In the genomic region with DNA sequence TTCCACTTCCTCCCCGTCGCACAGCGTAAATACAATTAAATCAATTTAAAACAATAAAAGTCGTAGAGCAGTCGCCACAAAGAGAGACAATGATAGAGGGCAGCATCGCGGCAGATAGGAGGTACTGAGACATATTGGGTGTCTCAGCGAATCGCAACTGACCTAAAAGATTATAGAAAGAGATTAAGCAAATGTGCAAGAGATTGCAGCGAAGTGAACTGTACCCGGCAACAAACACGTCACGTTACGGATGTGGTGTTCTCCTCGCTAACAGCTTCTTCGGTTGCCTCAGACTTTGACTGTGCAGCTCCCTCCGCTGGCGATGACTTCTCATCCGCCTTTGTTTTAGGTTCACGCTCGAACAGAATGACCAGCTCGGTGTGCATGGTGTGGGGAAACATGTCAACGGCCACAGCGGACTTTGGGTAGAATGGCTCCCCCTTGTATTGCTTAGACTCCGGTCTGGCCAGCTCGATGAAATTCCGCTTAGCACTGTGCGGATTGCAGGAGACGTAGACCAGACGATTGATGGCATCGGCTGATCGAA, we compare ENCODE assay signal across 1 fruit fly cellular context.
TF ChIP-seq lines count a peak whose summit lies in the region.

No protein-coding gene starts in this region.

TF ChIP-seq in whole organism, embryonic, 481 proteins besides CTCF, POLR2A, EP300 and RAD21 (continued from another document):
- TF ChIP-seq Med (GFP tag; lab: Kevin White, UChicago) (no peak), ci (GFP tag; IDR thresholded peaks at IDR 0.05; lab: Robert Waterston, UW) (no peak), hb (GFP tag; IDR thresholded peaks at IDR 0.05; lab: Robert Waterston, UW; ENCODE audit: partially characterized antibody) (no peak), dmrt11E (tag; optimal IDR thresholded peaks at IDR 0.05; lab: Kevin White, UChicago) (no peak), crol (GFP tag; IDR thresholded peaks at IDR 0.05; lab: Robert Waterston, UW) (no peak), Antp (GFP tag; optimal IDR thresholded peaks at IDR 0.05; lab: Kevin White, UChicago) (no peak), nom (GFP tag; optimal IDR thresholded peaks at IDR 0.05; lab: Kevin White, UChicago) (peak; percentile 19), cwo (GFP tag; optimal IDR thresholded peaks at IDR 0.05; lab: Kevin White, UChicago) (peak; percentile 25), Atf-2 (GFP tag; optimal IDR thresholded peaks at IDR 0.05; lab: Kevin White, UChicago) (no peak), cato (GFP tag; optimal IDR thresholded peaks at IDR 0.05; lab: Kevin White, UChicago; ENCODE audit: borderline replicate concordance) (no peak), Drgx (GFP tag; IDR thresholded peaks at IDR 0.05; lab: Robert Waterston, UW) (0 out of 2 replicates have a peak, but pooled peaks have one; percentile 6), Ptx1 (GFP tag; IDR thresholded peaks at IDR 0.05; lab: Robert Waterston, UW) (no peak), CG4730 (GFP tag; IDR thresholded peaks at IDR 0.05; lab: Robert Waterston, UW) (no peak), Bgb (GFP tag; IDR thresholded peaks at IDR 0.05; lab: Robert Waterston, UW; ENCODE audit: partially characterized antibody) (no peak), BtbVII (GFP tag; optimal IDR thresholded peaks at IDR 0.05; lab: Kevin White, UChicago) (no peak), Fer1 (GFP tag; optimal IDR thresholded peaks at IDR 0.05; lab: Kevin White, UChicago) (no peak), Abd-B (GFP tag; optimal IDR thresholded peaks at IDR 0.05; lab: Kevin White, UChicago) (no peak), zen2 (GFP tag; IDR thresholded peaks at IDR 0.05; lab: Robert Waterston, UW; ENCODE audit: partially characterized antibody) (no peak), HLH3B (GFP tag; IDR thresholded peaks at IDR 0.05; lab: Robert Waterston, UW) (no peak), CG3281 (GFP tag; optimal IDR thresholded peaks at IDR 0.05; lab: Kevin White, UChicago) (no peak), CG9932 (GFP tag; IDR thresholded peaks at IDR 0.05; lab: Robert Waterston, UW) (0 out of 2 replicates have a peak, but pooled peaks have one; percentile 11), ATbp (GFP tag; optimal IDR thresholded peaks at IDR 0.05; lab: Kevin White, UChicago) (peak; percentile 24), slbo (GFP tag; IDR thresholded peaks at IDR 0.05; lab: Robert Waterston, UW) (no peak), CG10209 (GFP tag; optimal IDR thresholded peaks at IDR 0.05; lab: Kevin White, UChicago) (no peak), CG18599 (GFP tag; optimal IDR thresholded peaks at IDR 0.05; lab: Kevin White, UChicago) (peak; percentile 9), gem (tag; optimal IDR thresholded peaks at IDR 0.05; lab: Kevin White, UChicago) (no peak), Dref (GFP tag; IDR thresholded peaks at IDR 0.05; lab: Robert Waterston, UW) (no peak), YL-1 (GFP tag; optimal IDR thresholded peaks at IDR 0.05; lab: Kevin White, UChicago) (no peak), insv (GFP tag; optimal IDR thresholded peaks at IDR 0.05; lab: Kevin White, UChicago) (no peak), eyg (GFP tag; optimal IDR thresholded peaks at IDR 0.05; lab: Kevin White, UChicago) (no peak), CG14441 (GFP tag; IDR thresholded peaks at IDR 0.05; lab: Robert Waterston, UW) (no peak), wek (GFP tag; optimal IDR thresholded peaks at IDR 0.05; lab: Kevin White, UChicago) (no peak), cg (GFP tag; optimal IDR thresholded peaks at IDR 0.05; lab: Kevin White, UChicago) (no peak), MTF-1 (GFP tag; optimal IDR thresholded peaks at IDR 0.05; lab: Kevin White, UChicago; ENCODE audit: borderline replicate concordance) (no peak), CG2889 (GFP tag; IDR thresholded peaks at IDR 0.05; lab: Robert Waterston, UW) (no peak), Neu2 (GFP tag; optimal IDR thresholded peaks at IDR 0.05; lab: Kevin White, UChicago; ENCODE audit: borderline replicate concordance) (no peak), usp (GFP tag; optimal IDR thresholded peaks at IDR 0.05; lab: Kevin White, UChicago) (no peak), sisA (GFP tag; IDR thresholded peaks at IDR 0.05; lab: Robert Waterston, UW) (no peak), MESR4 (GFP tag; optimal IDR thresholded peaks at IDR 0.05; lab: Kevin White, UChicago) (no peak), CG7357 (GFP tag; IDR thresholded peaks at IDR 0.05; lab: Robert Waterston, UW) (no peak)
